Fruit fly (Drosophila melanogaster) whole organism, wandering third instar larva: Measurements from ENCODE around the gene CG14605.
A peak's percentile ranks its signal among the peaks of the same experiment; 100 is the strongest.

Experiments used
- Abd-B ChIP-seq: fragments of >200 bp; optimal IDR thresholded peaks from 2 replicates; lab custom pipeline; 2017; ENCODE audit warnings: missing biosample characterization, missing genetic modification characterization
- CG9705 ChIP-seq: fragments of 200-800 bp; sonication (Bioruptor generic); optimal IDR thresholded peaks from 2 replicates; lab custom pipeline; 2018; ENCODE audit warnings: missing biosample characterization, mild to moderate bottlenecking, missing genetic modification characterization
- CrebA ChIP-seq: fragments of 200-800 bp; sonication (Bioruptor generic); optimal IDR thresholded peaks from 2 replicates; lab custom pipeline; 2016; ENCODE audit warnings: missing biosample characterization, mild to moderate bottlenecking, missing genetic modification characterization, borderline replicate concordance
- Dfd ChIP-seq: fragments of >200 bp; optimal IDR thresholded peaks from 2 replicates; lab custom pipeline; 2017; ENCODE audit warnings: missing biosample characterization, missing genetic modification characterization
- Dif ChIP-seq: fragments of 200-275, 200-300 bp; sonication (Bioruptor generic); optimal IDR thresholded peaks from 2 replicates; lab custom pipeline; 2018; ENCODE audit warnings: missing biosample characterization, missing genetic modification characterization; ENCODE audit not compliant: partially characterized antibody
- GATAd ChIP-seq: sonication (Bioruptor generic); optimal IDR thresholded peaks from 2 replicates; lab custom pipeline; 2016; ENCODE audit warnings: missing biosample characterization, missing genetic modification characterization
- HLH106 ChIP-seq: fragments of 200-800 bp; optimal IDR thresholded peaks from 3 replicates; lab custom pipeline; 2019; ENCODE audit warnings: missing biosample characterization, mild to moderate bottlenecking, missing genetic modification characterization, moderate library complexity
- Hnf4 ChIP-seq: fragments of 200-800 bp; sonication (Bioruptor generic); optimal IDR thresholded peaks from 2 replicates; lab custom pipeline; 2016; ENCODE audit warnings: missing biosample characterization, mild to moderate bottlenecking, missing genetic modification characterization
- Hr78 ChIP-seq: fragments of >200 bp; optimal IDR thresholded peaks from 2 replicates; lab custom pipeline; 2017; ENCODE audit warnings: missing biosample characterization, missing genetic modification characterization
- Hr83 ChIP-seq: fragments of 200-300 bp; sonication (Bioruptor generic); optimal IDR thresholded peaks from 2 replicates; lab custom pipeline; 2016; ENCODE audit warnings: missing biosample characterization, mild to moderate bottlenecking, missing genetic modification characterization, moderate library complexity; ENCODE audit not compliant: poor library complexity, severe bottlenecking
- Jra ChIP-seq: sonication (Bioruptor generic); optimal IDR thresholded peaks from 2 replicates; lab custom pipeline; 2016; ENCODE audit warnings: missing biosample characterization, missing genetic modification characterization
- Mio ChIP-seq: sonication (Bioruptor generic); optimal IDR thresholded peaks from 2 replicates; lab custom pipeline; 2016; ENCODE audit warnings: missing biosample characterization, missing genetic modification characterization
- Myc ChIP-seq: fragments of >200 bp; optimal IDR thresholded peaks from 2 replicates; lab custom pipeline; 2017
- N ChIP-seq: fragments of >200 bp; optimal IDR thresholded peaks from 2 replicates; lab custom pipeline; 2018; ENCODE audit warnings: missing biosample characterization, missing external identifiers, missing genetic modification characterization
- Vsx2 ChIP-seq: fragments of 200-300, 225-300 bp; sonication (Bioruptor generic); optimal IDR thresholded peaks from 2 replicates; lab custom pipeline; 2018; ENCODE audit warnings: missing biosample characterization, missing genetic modification characterization; ENCODE audit not compliant: partially characterized antibody
- br ChIP-seq: fragments of 200-800 bp; sonication (Bioruptor generic); optimal IDR thresholded peaks from 2 replicates; lab custom pipeline; 2016; ENCODE audit warnings: missing biosample characterization, missing genetic modification characterization
- brk ChIP-seq: fragments of 200-800 bp; sonication (Bioruptor generic); optimal IDR thresholded peaks from 2 replicates; lab custom pipeline; 2016; ENCODE audit warnings: missing biosample characterization, mild to moderate bottlenecking, missing genetic modification characterization
- dl ChIP-seq, 2 experiments: fragments of 175-275, 200-275 bp in 1 of 2; fragments of 200-275 bp in 1 of 2; sonication (Bioruptor generic); optimal IDR thresholded peaks; lab custom pipeline; 2018; ENCODE audit warnings: mild to moderate bottlenecking in 2 of 2, missing biosample characterization in 2 of 2, missing genetic modification characterization in 2 of 2, moderate library complexity in 2 of 2; ENCODE audit not compliant: partially characterized antibody in 2 of 2, insufficient read depth in 1 of 2
- dsf ChIP-seq: sonication (Bioruptor generic); optimal IDR thresholded peaks from 2 replicates; lab custom pipeline; 2016; ENCODE audit warnings: missing biosample characterization, missing genetic modification characterization, borderline replicate concordance
- ey ChIP-seq: fragments of 200-800 bp; sonication (Bioruptor generic); optimal IDR thresholded peaks from 2 replicates; lab custom pipeline; 2016; ENCODE audit warnings: missing biosample characterization, missing genetic modification characterization
- foxo ChIP-seq, 2 experiments: fragments of 200-800 bp; sonication (Bioruptor generic); optimal IDR thresholded peaks; 2 replicates in 1 of 2; 3 replicates in 1 of 2; lab custom pipeline; 2016 to 2017; ENCODE audit warnings: missing biosample characterization in 2 of 2, missing genetic modification characterization in 2 of 2
- fru ChIP-seq: fragments of 200-800 bp; sonication (Bioruptor generic); optimal IDR thresholded peaks from 3 replicates; lab custom pipeline; 2016; ENCODE audit warnings: missing biosample characterization, mild to moderate bottlenecking, missing genetic modification characterization
- h ChIP-seq: fragments of 200-800 bp; sonication (Bioruptor generic); optimal IDR thresholded peaks from 3 replicates; lab custom pipeline; 2016; ENCODE audit warnings: missing biosample characterization, mild to moderate bottlenecking, missing genetic modification characterization
- jim ChIP-seq: fragments of 175-275, 200-325 bp; sonication (Bioruptor generic); optimal IDR thresholded peaks from 2 replicates; lab custom pipeline; 2016; ENCODE audit warnings: missing biosample characterization, mild to moderate bottlenecking, missing genetic modification characterization
- lola ChIP-seq: fragments of >200 bp; optimal IDR thresholded peaks from 2 replicates; lab custom pipeline; 2017; ENCODE audit warnings: missing biosample characterization, missing genetic modification characterization
- pan ChIP-seq: fragments of >200 bp; optimal IDR thresholded peaks from 2 replicates; lab custom pipeline; 2017
- psq ChIP-seq: fragments of 200-800 bp; sonication (Bioruptor generic); optimal IDR thresholded peaks from 3 replicates; lab custom pipeline; 2017; ENCODE audit warnings: missing biosample characterization, mild to moderate bottlenecking, missing genetic modification characterization, moderate library complexity
- rgr ChIP-seq: fragments of 200-800 bp; sonication (Bioruptor generic); optimal IDR thresholded peaks from 3 replicates; lab custom pipeline; 2016; ENCODE audit warnings: missing biosample characterization, mild to moderate bottlenecking, missing genetic modification characterization
- sage ChIP-seq: fragments of 200-800 bp; sonication (Bioruptor generic); optimal IDR thresholded peaks from 2 replicates; lab custom pipeline; 2016; ENCODE audit warnings: missing biosample characterization, mild to moderate bottlenecking, missing genetic modification characterization
- sv ChIP-seq: fragments of 200-800 bp; sonication (Bioruptor generic); optimal IDR thresholded peaks from 3 replicates; lab custom pipeline; 2016; ENCODE audit warnings: missing biosample characterization, missing genetic modification characterization
- tai ChIP-seq: sonication (Bioruptor generic); optimal IDR thresholded peaks from 2 replicates; lab custom pipeline; 2016; ENCODE audit warnings: missing biosample characterization, missing genetic modification characterization
- usp ChIP-seq: fragments of >200 bp; optimal IDR thresholded peaks from 2 replicates; lab custom pipeline; 2017; ENCODE audit warnings: missing biosample characterization, missing genetic modification characterization
- woc ChIP-seq: sonication (Bioruptor generic); optimal IDR thresholded peaks from 2 replicates; lab custom pipeline; 2016; ENCODE audit warnings: missing biosample characterization, mild to moderate bottlenecking, missing genetic modification characterization

CG14605 gene

dm6 chr3R:7249460-7249859 is 30.0 kb upstream of the CG14605 start, which contains the start of the genes CG1227 and Dtwd2 (continued):
- TF ChIP-seq foxo (GFP tag; optimal IDR thresholded peaks at IDR 0.05; lab: Kevin White, UChicago) (peak; percentile 7 to 93), Vsx2 (no peak), jim (GFP tag; lab: Kevin White, UChicago) (no peak), rgr (GFP tag; lab: Kevin White, UChicago) (peak; percentile 97), GATAd (peak; percentile 53), Myc (lab: Kevin White, UChicago) (no peak), HLH106 (tag; lab: Kevin White, UChicago) (peak; percentile 98), br (peak; percentile 84), Abd-B (GFP tag; lab: Kevin White, UChicago) (no peak), woc (peak; percentile 82), Dfd (GFP tag; lab: Kevin White, UChicago) (no peak), usp (GFP tag; lab: Kevin White, UChicago) (no peak), N (GFP tag; lab: Kevin White, UChicago) (no peak), Hr83 (peak; percentile 9)
- TF ChIP-seq, all 38 proteins: peak for 24

- TF ChIP-seq dsf (GFP tag; lab: Kevin White, UChicago) (no peak), CG9705 (no peak), Dif (GFP tag; lab: Kevin White, UChicago) (no peak), Myc (lab: Kevin White, UChicago) (peak; percentile 60)
- TF ChIP-seq, all 38 proteins: peak for 1
Measured at dm6 chr3R:7246889-7247288, 27.4 kb upstream of the CG14605 start, which contains the start of the genes Noc3 and CG10053. Noc3 (minus strand) TSS chr3R:7246969. CG10053 (plus strand) TSS chr3R:7247090.

DNA sequence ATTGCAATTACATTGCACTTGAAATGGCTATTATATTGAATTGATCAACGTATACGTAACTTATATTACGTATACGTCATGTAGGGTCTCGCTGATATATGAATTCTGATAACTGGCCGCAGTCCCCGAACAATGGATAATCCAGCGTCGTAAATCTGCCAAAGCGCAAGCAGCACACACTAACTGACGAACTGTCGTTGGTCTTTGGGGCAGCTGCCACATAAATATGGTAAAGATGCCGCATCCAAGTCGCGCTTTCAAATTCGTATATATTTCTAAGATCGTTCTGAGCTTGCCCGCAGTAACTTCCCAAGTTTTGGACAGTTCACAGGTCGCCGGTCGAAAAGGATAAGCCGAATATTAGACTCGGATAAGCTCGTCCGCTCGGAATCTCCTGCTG is 22.0 kb upstream of the CG14605 start, which contains the start of gene CG14607:
Gene CG14607 (plus strand): TSS at position 301 of the 400 bp plus-strand sequence.
- no peak for TF ChIP-seq pan (lab: Kevin White, UChicago)
- TF ChIP-seq foxo (GFP tag; optimal IDR thresholded peaks at IDR 0.05; lab: Kevin White, UChicago), result no peak
- no peak for TF ChIP-seq sv (GFP tag; lab: Kevin White, UChicago)
- TF ChIP-seq br, result no peak
- no peak for TF ChIP-seq rgr (GFP tag; lab: Kevin White, UChicago)
- TF ChIP-seq CG9705, result no peak
- TF ChIP-seq Vsx2, result no peak
- no peak for TF ChIP-seq psq (GFP tag; lab: Kevin White, UChicago)
- no peak for TF ChIP-seq Jra (GFP tag; lab: Kevin White, UChicago)

- TF ChIP-seq fru (GFP tag; lab: Kevin White, UChicago) (no peak), HLH106 (tag; lab: Kevin White, UChicago) (no peak), sage (GFP tag; lab: Kevin White, UChicago) (no peak), lola (no peak), h (GFP tag; lab: Kevin White, UChicago) (no peak), dl (GFP tag; optimal IDR thresholded peaks at IDR 0.05; lab: Kevin White, UChicago; ENCODE audit: insufficient read depth in 1 of 2, partially characterized antibody in 2 of 2) (no peak), Hnf4 (GFP tag; lab: Kevin White, UChicago) (no peak)
Measured at dm6 chr3R:7223972-7224464, 4.5 kb upstream of the CG14605 start, which contains the start of gene thw. thw (plus strand) TSS chr3R:7224414.

dm6 chr3R:7216924-7217529 is 2.5 kb downstream of the CG14605 start, which contains the start of gene CG14606:
CG14606 (minus strand) TSS chr3R:7217083.
- TF ChIP-seq rgr (GFP tag; lab: Kevin White, UChicago) (peak; percentile 22), tai (no peak)

DNA sequence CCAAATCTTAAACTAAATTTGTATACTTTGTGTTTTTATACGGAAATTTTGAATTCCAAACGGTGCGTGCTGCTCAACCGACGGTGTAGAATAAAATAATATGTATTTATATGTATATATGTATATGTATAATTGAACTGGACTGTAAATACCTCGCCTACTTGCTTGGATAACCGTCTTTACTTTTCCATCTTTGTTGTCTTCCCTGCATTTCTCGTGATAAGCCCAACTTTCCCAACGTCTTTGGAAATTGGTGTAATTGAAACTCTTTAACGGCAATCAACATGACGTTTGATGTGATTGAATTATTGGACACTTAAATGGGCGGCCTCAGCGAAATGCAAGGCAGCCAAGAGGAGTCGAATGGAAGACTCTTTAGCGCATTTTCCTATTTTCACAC is 11.2 kb downstream of the CG14605 start, which contains the start of gene CG1288:
Gene CG1288 (minus strand): TSS at position 101 of the 400 bp plus-strand sequence.
- TF ChIP-seq br (no peak), woc (no peak), foxo (GFP tag; optimal IDR thresholded peaks at IDR 0.05; lab: Kevin White, UChicago) (no peak), Mio (GFP tag; lab: Kevin White, UChicago) (no peak), lola (no peak), Vsx2 (no peak), ey (GFP tag; lab: Kevin White, UChicago) (no peak), pan (lab: Kevin White, UChicago) (no peak), CrebA (GFP tag; lab: Kevin White, UChicago) (no peak), brk (GFP tag; lab: Kevin White, UChicago) (no peak), Abd-B (GFP tag; lab: Kevin White, UChicago) (no peak), Hr83 (no peak), Hr78 (GFP tag; lab: Kevin White, UChicago) (no peak), Dif (GFP tag; lab: Kevin White, UChicago) (no peak)
- TF ChIP-seq, all 38 proteins: peak for 0
